Fruit fly (Drosophila melanogaster) whole organism, pupa: ENCODE data around the gene CG34177.

Experiments used
- CG14655 ChIP-seq: fragments of 200-800 bp; sonication (Bioruptor generic); optimal IDR thresholded peaks from 3 replicates; lab custom pipeline; 2017; ENCODE audit warnings: mild to moderate bottlenecking, missing biosample characterization, missing genetic modification reagents, missing genetic modification characterization
- CG17806 ChIP-seq: fragments of 200-800 bp; sonication (Bioruptor generic); optimal IDR thresholded peaks from 2 replicates; lab custom pipeline; 2018; ENCODE audit warnings: missing biosample characterization, mild to moderate bottlenecking, missing genetic modification characterization, moderate library complexity
- EcR ChIP-seq: fragments of 200-800 bp; sonication (Bioruptor generic); optimal IDR thresholded peaks from 3 replicates; lab custom pipeline; 2019; ENCODE audit warnings: missing biosample characterization, missing genetic modification characterization, mild to moderate bottlenecking, moderate library complexity, missing genetic modification reagents
- Ets98B ChIP-seq: fragments of 200-800 bp; sonication (Bioruptor generic); IDR thresholded peaks from 2 replicates; pipeline ENCODE4 v1.3.6; 2022; ENCODE audit warnings: missing biosample characterization, missing genetic modification characterization
- fd96Ca ChIP-seq: fragments of 200-800 bp; sonication (Bioruptor generic); IDR thresholded peaks from 3 replicates; pipeline ENCODE4 v1.3.6; 2022; ENCODE audit warnings: missing biosample characterization, missing genetic modification characterization
- gl ChIP-seq: fragments of 200-800 bp; sonication (Bioruptor generic); optimal IDR thresholded peaks from 2 replicates; lab custom pipeline; 2018; ENCODE audit warnings: missing biosample characterization, mild to moderate bottlenecking, missing genetic modification characterization
- rn ChIP-seq: fragments of 200-800 bp; sonication (Bioruptor generic); IDR thresholded peaks from 2 replicates; pipeline ENCODE4 v1.3.6; 2022; ENCODE audit warnings: missing biosample characterization, missing genetic modification characterization

DNA sequence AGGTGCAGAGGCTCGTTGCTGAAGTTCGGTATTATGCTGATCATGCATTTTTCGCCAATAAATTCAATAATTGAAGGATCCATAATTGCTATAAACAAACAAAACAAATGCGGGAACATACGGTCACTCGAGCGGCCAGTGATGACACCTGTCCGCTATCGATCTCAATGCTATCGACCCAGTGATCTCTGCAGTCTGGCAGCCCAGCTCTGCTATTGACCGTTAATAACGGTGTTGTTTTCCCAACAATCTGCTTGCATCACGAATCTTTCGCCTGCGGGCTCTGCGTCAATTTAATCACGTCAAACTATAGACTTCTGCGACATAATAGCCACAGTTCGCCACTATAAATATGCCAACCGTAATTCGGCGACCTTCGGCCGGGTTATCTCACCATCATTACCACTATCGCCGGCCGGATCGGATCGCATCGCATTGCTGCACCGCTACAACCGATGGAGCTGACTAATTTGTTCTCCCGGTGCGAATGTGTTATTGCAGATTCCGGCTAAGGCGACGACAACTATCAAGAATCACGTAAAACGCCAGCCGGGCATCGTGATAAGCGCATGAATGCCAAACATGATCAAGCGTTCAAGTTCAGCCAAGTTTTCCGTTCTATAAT is 46.7 kb upstream of the CG34177 start, which contains the start of gene Psf2:
- no peak for TF ChIP-seq Ets98B (GFP tag; lab: Robert Waterston, UW)
- no peak for TF ChIP-seq CG17806 (tag; lab: Kevin White, UChicago)
- no peak for TF ChIP-seq fd96Ca
- TF ChIP-seq CG14655: no peak
- no peak for TF ChIP-seq gl (tag; lab: Kevin White, UChicago)
- no peak for TF ChIP-seq rn (GFP tag; lab: Robert Waterston, UW)
- no peak for TF ChIP-seq EcR
